Worm (Caenorhabditis elegans) whole organism, young adult: ENCODE results near the gene nol-10.

Source experiments
- B0019.2 ChIP-seq: fragments of 200-800 bp; sonication (Bioruptor generic); conservative IDR thresholded peaks from 2 replicates; pipeline ENCODE4 v1.3.6; 2022; ENCODE audit warnings: missing genetic modification reagents, missing genetic modification characterization, missing compliant biosample characterization
- B0261.1 ChIP-seq: sonication (generic microtip); optimal IDR thresholded peaks from 2 replicates; lab custom pipeline; 2016; ENCODE audit warnings: mild to moderate bottlenecking, missing genetic modification characterization, moderate library complexity, missing compliant biosample characterization
- C06A6.2 ChIP-seq: fragments of 200-800 bp; sonication (Bioruptor generic); conservative IDR thresholded peaks from 2 replicates; pipeline ENCODE4 v1.3.6; 2022; ENCODE audit warnings: missing genetic modification characterization, missing compliant biosample characterization
- C17E4.6 ChIP-seq: fragments of 200-800 bp; sonication (Bioruptor generic); IDR thresholded peaks from 2 replicates; pipeline ENCODE4 v1.3.6; 2022; ENCODE audit warnings: missing genetic modification reagents, missing genetic modification characterization, missing compliant biosample characterization
- F22D6.2 ChIP-seq: sonication (generic microtip); optimal IDR thresholded peaks from 2 replicates; lab custom pipeline; 2016; ENCODE audit warnings: mild to moderate bottlenecking, missing genetic modification characterization, missing compliant biosample characterization
- F23B12.7 ChIP-seq: sonication (generic microtip); optimal IDR thresholded peaks from 2 replicates; lab custom pipeline; 2017; ENCODE audit warnings: missing genetic modification characterization, mild to moderate bottlenecking, missing compliant biosample characterization, antibody characterized with exemption, moderate library complexity; ENCODE audit not compliant: insufficient read depth
- F39B2.1 ChIP-seq: fragments of 200-800 bp; sonication (Bioruptor generic); IDR thresholded peaks from 2 replicates; pipeline ENCODE4 v1.3.6; 2022; ENCODE audit warnings: missing genetic modification reagents, missing genetic modification characterization, missing compliant biosample characterization
- F57A8.1 ChIP-seq: fragments of 200-800 bp; sonication (Bioruptor generic); optimal IDR thresholded peaks from 2 replicates; lab custom pipeline; 2018; ENCODE audit warnings: mild to moderate bottlenecking, missing genetic modification characterization, moderate library complexity, missing compliant biosample characterization
- T26A5.8 ChIP-seq: sonication (generic microtip); optimal IDR thresholded peaks from 2 replicates; lab custom pipeline; 2016; ENCODE audit warnings: missing genetic modification characterization, missing compliant biosample characterization
- Y56A3A.18 ChIP-seq: fragments of 200-800 bp; sonication (Bioruptor generic); IDR thresholded peaks from 2 replicates; pipeline ENCODE4 v1.3.6; 2022; ENCODE audit warnings: missing genetic modification reagents, missing genetic modification characterization, missing compliant biosample characterization
- Y67H2A.10 ChIP-seq: fragments of 200-800 bp; sonication (Bioruptor generic); conservative IDR thresholded peaks from 2 replicates; pipeline ENCODE4 v1.3.6; 2022; ENCODE audit warnings: missing genetic modification reagents, missing genetic modification characterization, missing compliant biosample characterization
- akir-1 ChIP-seq: fragments of 200-800 bp; sonication (Bioruptor generic); optimal IDR thresholded peaks from 2 replicates; lab custom pipeline; 2018; ENCODE audit warnings: mild to moderate bottlenecking, missing genetic modification characterization, moderate library complexity, missing compliant biosample characterization
- ama-1 ChIP-seq, 3 experiments: fragments of 150-350 bp in 1 of 3; sonication (generic microtip) in 2 of 3; optimal IDR thresholded peaks; 2 replicates each; lab custom pipeline; 2014 to 2018; ENCODE audit warnings: missing biosample characterization in 2 of 3, missing genetic modification characterization in 2 of 3, missing genetic modification reagents in 2 of 3
- atf-7 ChIP-seq: sonication (generic microtip); optimal IDR thresholded peaks from 2 replicates; lab custom pipeline; 2017; ENCODE audit warnings: mild to moderate bottlenecking, missing genetic modification characterization, missing compliant biosample characterization
- athp-1 ChIP-seq: sonication (generic microtip); optimal IDR thresholded peaks from 2 replicates; lab custom pipeline; 2017; ENCODE audit warnings: mild to moderate bottlenecking, missing genetic modification characterization, missing compliant biosample characterization
- bed-1 ChIP-seq: fragments of 200-800 bp; sonication (Bioruptor generic); IDR thresholded peaks from 2 replicates; pipeline ENCODE4 v1.3.6; 2022; ENCODE audit warnings: missing genetic modification reagents, missing genetic modification characterization, missing compliant biosample characterization
- cebp-1 ChIP-seq, 2 experiments: fragments of 200-800 bp in 1 of 2; sonication (Bioruptor generic) in 1 of 2; sonication (generic microtip) in 1 of 2; IDR thresholded peaks in 1 of 2; optimal IDR thresholded peaks in 1 of 2; 2 replicates each; pipeline versions ENCODE4 v1.3.6 to Lab custom; 2017 to 2022; ENCODE audit warnings: missing compliant biosample characterization in 2 of 2, missing genetic modification characterization in 2 of 2, mild to moderate bottlenecking in 1 of 2, missing genetic modification reagents in 1 of 2, moderate library complexity in 1 of 2
- cebp-2 ChIP-seq: fragments of 200-800 bp; sonication (Bioruptor generic); IDR thresholded peaks from 2 replicates; pipeline ENCODE4 v1.3.6; 2022; ENCODE audit warnings: missing genetic modification characterization, missing compliant biosample characterization
- ceh-79 ChIP-seq: sonication (generic microtip); optimal IDR thresholded peaks from 2 replicates; lab custom pipeline; 2017; ENCODE audit warnings: mild to moderate bottlenecking, missing genetic modification characterization, missing compliant biosample characterization
- chd-7 ChIP-seq: sonication (generic microtip); optimal IDR thresholded peaks from 2 replicates; lab custom pipeline; 2016; ENCODE audit warnings: mild to moderate bottlenecking, missing genetic modification characterization, moderate library complexity, missing compliant biosample characterization
- dpff-1 ChIP-seq: sonication (generic microtip); optimal IDR thresholded peaks from 2 replicates; lab custom pipeline; 2017; ENCODE audit warnings: mild to moderate bottlenecking, missing genetic modification characterization, missing compliant biosample characterization
- dpl-1 ChIP-seq: fragments of 150-350 bp; optimal IDR thresholded peaks from 2 replicates; lab custom pipeline; 2014; ENCODE audit warnings: missing biosample characterization, missing genetic modification reagents, missing genetic modification characterization
- efl-1 ChIP-seq: fragments of 150-350 bp; optimal IDR thresholded peaks from 2 replicates; lab custom pipeline; 2014; ENCODE audit warnings: missing biosample characterization, missing genetic modification reagents, missing genetic modification characterization
- egl-18 ChIP-seq: fragments of 200-800 bp; sonication (Bioruptor generic); IDR thresholded peaks from 2 replicates; pipeline ENCODE4 v1.3.6; 2022; ENCODE audit warnings: missing genetic modification reagents, missing genetic modification characterization, missing compliant biosample characterization
- egrh-3 ChIP-seq: fragments of 200-800 bp; sonication (Bioruptor generic); IDR thresholded peaks from 2 replicates; pipeline ENCODE4 v1.3.6; 2022; ENCODE audit warnings: missing genetic modification reagents, missing genetic modification characterization, missing compliant biosample characterization
- hlh-12 ChIP-seq: sonication (generic microtip); optimal IDR thresholded peaks from 2 replicates; lab custom pipeline; 2016; ENCODE audit warnings: missing genetic modification characterization, missing compliant biosample characterization
- hmg-20 ChIP-seq: fragments of 200-800 bp; sonication (Bioruptor generic); IDR thresholded peaks from 2 replicates; pipeline ENCODE4 v1.3.6; 2022; ENCODE audit warnings: missing genetic modification reagents, missing genetic modification characterization, missing compliant biosample characterization
- let-526 ChIP-seq: fragments of 200-800 bp; sonication (Bioruptor generic); IDR thresholded peaks from 2 replicates; pipeline ENCODE4 v1.3.6; 2022; ENCODE audit warnings: missing genetic modification reagents, missing genetic modification characterization, missing compliant biosample characterization
- lin-40 ChIP-seq: sonication (generic microtip); optimal IDR thresholded peaks from 2 replicates; lab custom pipeline; 2016; ENCODE audit warnings: missing genetic modification characterization, mild to moderate bottlenecking, missing compliant biosample characterization, missing genotype, missing genetic modification reagents
- lin-54 ChIP-seq: fragments of 200-800 bp; sonication (Bioruptor generic); optimal IDR thresholded peaks from 2 replicates; lab custom pipeline; 2018; ENCODE audit warnings: mild to moderate bottlenecking, missing genetic modification characterization, missing compliant biosample characterization
- lsy-27 ChIP-seq: sonication (generic microtip); optimal IDR thresholded peaks from 2 replicates; lab custom pipeline; 2017; ENCODE audit warnings: missing genetic modification characterization, mild to moderate bottlenecking, missing compliant biosample characterization, antibody characterized with exemption, missing genotype, borderline replicate concordance; ENCODE audit not compliant: insufficient read depth
- madf-10 ChIP-seq: sonication (generic microtip); optimal IDR thresholded peaks from 2 replicates; lab custom pipeline; 2016; ENCODE audit warnings: mild to moderate bottlenecking, missing genetic modification characterization, missing compliant biosample characterization
- mcd-1 ChIP-seq: fragments of 200-800 bp; sonication (Bioruptor generic); IDR thresholded peaks from 2 replicates; pipeline ENCODE4 v1.3.6; 2022; ENCODE audit warnings: missing genetic modification reagents, missing genetic modification characterization, missing compliant biosample characterization
- nfyb-1 ChIP-seq: fragments of 200-800 bp; sonication (Bioruptor generic); IDR thresholded peaks from 2 replicates; pipeline ENCODE4 v1.3.6; 2022; ENCODE audit warnings: missing genetic modification reagents, missing genetic modification characterization, missing compliant biosample characterization
- nhr-120 ChIP-seq: fragments of 200-800 bp; sonication (Bioruptor generic); IDR thresholded peaks from 2 replicates; pipeline ENCODE4 v1.3.6; 2022; ENCODE audit warnings: missing genetic modification characterization, missing compliant biosample characterization
- nhr-90 ChIP-seq: sonication (generic microtip); optimal IDR thresholded peaks from 2 replicates; lab custom pipeline; 2016; ENCODE audit warnings: missing genotype, mild to moderate bottlenecking, missing genetic modification characterization, missing compliant biosample characterization
- repo-1 ChIP-seq: sonication (generic microtip); optimal IDR thresholded peaks from 2 replicates; lab custom pipeline; 2017; ENCODE audit warnings: mild to moderate bottlenecking, missing genetic modification characterization, missing compliant biosample characterization
- sea-2 ChIP-seq: fragments of 200-800 bp; sonication (Bioruptor generic); IDR thresholded peaks from 2 replicates; pipeline ENCODE4 v1.3.6; 2022; ENCODE audit warnings: missing genetic modification characterization, missing compliant biosample characterization
- sptf-2 ChIP-seq: fragments of 200-800 bp; sonication (Bioruptor generic); optimal IDR thresholded peaks from 2 replicates; lab custom pipeline; 2018; ENCODE audit warnings: mild to moderate bottlenecking, missing genetic modification characterization, missing compliant biosample characterization
- tbp1 ChIP-seq: fragments of 200-800 bp; sonication (Bioruptor generic); optimal IDR thresholded peaks from 2 replicates; lab custom pipeline; 2018; ENCODE audit warnings: mild to moderate bottlenecking, missing genetic modification characterization, missing compliant biosample characterization
- tbx-9 ChIP-seq: sonication (generic microtip); optimal IDR thresholded peaks from 2 replicates; lab custom pipeline; 2016; ENCODE audit warnings: borderline replicate concordance, missing genetic modification characterization, inconsistent platforms, missing compliant biosample characterization
- tlf-1 ChIP-seq: fragments of 200-800 bp; sonication (Bioruptor generic); optimal IDR thresholded peaks from 2 replicates; lab custom pipeline; 2018; ENCODE audit warnings: mild to moderate bottlenecking, missing genetic modification characterization, missing compliant biosample characterization
- xnd-1 ChIP-seq: sonication (generic microtip); optimal IDR thresholded peaks from 2 replicates; lab custom pipeline; 2016; ENCODE audit warnings: missing genotype, missing genetic modification reagents, missing genetic modification characterization, missing compliant biosample characterization
- ztf-22 ChIP-seq: fragments of 200-800 bp; sonication (Bioruptor generic); optimal IDR thresholded peaks from 2 replicates; lab custom pipeline; 2018; ENCODE audit warnings: mild to moderate bottlenecking, missing genetic modification characterization, moderate library complexity, missing compliant biosample characterization
- ztf-25 ChIP-seq: fragments of 200-800 bp; sonication (Bioruptor generic); IDR thresholded peaks from 2 replicates; pipeline ENCODE4 v1.3.6; 2022; ENCODE audit warnings: missing genetic modification reagents, missing genetic modification characterization, missing compliant biosample characterization
- ztf-28 ChIP-seq: fragments of 200-800 bp; sonication (Bioruptor generic); IDR thresholded peaks from 2 replicates; pipeline ENCODE4 v1.3.6; 2022; ENCODE audit warnings: missing genetic modification reagents, missing genetic modification characterization, missing compliant biosample characterization
- ztf-3 ChIP-seq: fragments of 200-800 bp; sonication (Bioruptor generic); optimal IDR thresholded peaks from 2 replicates; lab custom pipeline; 2018; ENCODE audit warnings: mild to moderate bottlenecking, missing genetic modification characterization, missing compliant biosample characterization

nol-10 gene

DNA sequence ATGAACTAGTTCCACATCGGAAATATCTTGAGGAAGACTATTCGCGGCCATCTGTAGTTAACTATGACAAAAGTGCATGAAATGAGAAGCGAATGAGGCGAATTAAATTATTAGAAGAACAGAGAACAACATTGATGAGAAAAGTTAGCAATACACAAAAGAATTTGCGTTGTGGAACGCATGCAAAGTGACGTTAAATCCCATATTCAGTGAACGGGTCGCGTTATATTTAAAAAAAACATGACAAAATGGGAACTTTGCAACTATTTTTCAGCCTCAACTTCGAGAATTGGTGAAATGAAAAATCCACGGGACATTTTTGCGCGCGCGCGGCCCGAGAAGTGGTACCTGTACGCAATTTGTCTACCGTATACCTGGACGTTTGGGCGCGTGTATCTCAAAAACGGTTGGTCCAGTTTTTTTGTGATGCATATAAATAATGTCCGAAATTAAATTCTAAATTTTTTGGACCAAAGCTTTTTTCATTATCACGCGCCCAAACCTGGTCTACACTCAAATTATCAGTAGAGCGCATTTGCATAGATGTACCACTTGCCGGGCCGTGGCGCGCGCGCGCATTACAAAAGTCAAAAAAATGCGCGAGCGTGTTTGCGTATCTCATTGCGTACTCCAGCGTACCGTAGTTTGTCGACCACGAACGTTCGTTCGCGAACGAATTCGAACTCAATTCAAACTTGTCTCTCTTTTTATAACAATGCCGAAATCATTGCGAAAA, 32.4 kb upstream of the nol-10 start, which contains the start of the genes cdd-2 and oef-1 (continued):
- peak; percentile 95 for TF ChIP-seq B0019.2 (GFP tag; lab: Robert Waterston, UW)
- TF ChIP-seq ztf-22 (GFP tag; lab: Kevin White, UChicago) = no peak
- TF ChIP-seq hmg-20 (GFP tag; lab: Robert Waterston, UW) = no peak
- TF ChIP-seq madf-10 (tag; lab: Kevin White, UChicago) = no peak
- TF ChIP-seq ama-1 (optimal IDR thresholded peaks at IDR 0.05; lab: Kevin White, UChicago) = no peak
- no peak for TF ChIP-seq ama-1 (GFP tag; optimal IDR thresholded peaks at IDR 0.05; lab: Kevin White, UChicago)
- TF ChIP-seq bed-1 = no peak
- peak; percentile 62; the same call in 1 of the 2 replicates for TF ChIP-seq nfyb-1 (GFP tag; lab: Robert Waterston, UW)
- peak; percentile 94 for TF ChIP-seq mcd-1 (GFP tag; lab: Robert Waterston, UW)
- peak; percentile 76 for TF ChIP-seq athp-1 (tag; lab: Kevin White, UChicago)
- TF ChIP-seq C17E4.6 (GFP tag; lab: Robert Waterston, UW) = peak; percentile 78; the same call in 1 of the 2 replicates
- TF ChIP-seq efl-1 (GFP tag; lab: Kevin White, UChicago) = peak; percentile 92
- no peak for TF ChIP-seq F39B2.1 (GFP tag; lab: Robert Waterston, UW)
- TF ChIP-seq xnd-1 = peak; percentile 87
- peak; percentile 56; the same call in 1 of the 2 replicates for TF ChIP-seq Y67H2A.10
- TF ChIP-seq cebp-2 (GFP tag; lab: Robert Waterston, UW) = 0 out of 2 replicates have a peak, but pooled peaks have one; percentile 16
- TF ChIP-seq C06A6.2 (GFP tag; lab: Robert Waterston, UW) = no peak
- TF ChIP-seq Y56A3A.18 = no peak
- TF ChIP-seq sea-2 (GFP tag; lab: Robert Waterston, UW) = no peak
- TF ChIP-seq repo-1 (tag; lab: Kevin White, UChicago) = no peak
- no peak for TF ChIP-seq B0261.1 (tag; lab: Kevin White, UChicago)
- no peak for TF ChIP-seq nhr-90 (tag; lab: Kevin White, UChicago)
- no peak for TF ChIP-seq nhr-120 (GFP tag; lab: Robert Waterston, UW)
- TF ChIP-seq lsy-27 (tag; lab: Kevin White, UChicago) = no peak
- no peak for TF ChIP-seq ztf-3 (GFP tag; lab: Kevin White, UChicago)
- TF ChIP-seq dpff-1 (tag; lab: Kevin White, UChicago) = no peak
- TF ChIP-seq lin-40 (tag; lab: Kevin White, UChicago) = no peak
- TF ChIP-seq atf-7 (tag; lab: Kevin White, UChicago) = no peak
- no peak for TF ChIP-seq let-526
- TF ChIP-seq tbp1 (GFP tag; lab: Kevin White, UChicago) = peak; percentile 53
- TF ChIP-seq ceh-79 = no peak
- TF ChIP-seq F57A8.1 (GFP tag; lab: Kevin White, UChicago) = no peak
- TF ChIP-seq sptf-2 = no peak
- TF ChIP-seq ztf-28 = peak; percentile 96
- TF ChIP-seq dpl-1 (GFP tag; lab: Kevin White, UChicago) = peak; percentile 65
- no peak for TF ChIP-seq F23B12.7 (tag; lab: Kevin White, UChicago)
- TF ChIP-seq akir-1 (GFP tag; lab: Kevin White, UChicago) = no peak
- TF ChIP-seq egrh-3 (GFP tag; lab: Robert Waterston, UW) = 0 out of 2 replicates have a peak, but pooled peaks have one; percentile 25
- TF ChIP-seq egl-18 (GFP tag; lab: Robert Waterston, UW) = no peak
- no peak for TF ChIP-seq ztf-25 (GFP tag; lab: Robert Waterston, UW)
- TF ChIP-seq hlh-12 (tag; lab: Kevin White, UChicago) = no peak
- no peak for TF ChIP-seq T26A5.8 (tag; lab: Kevin White, UChicago)
- TF ChIP-seq F22D6.2 = no peak
- TF ChIP-seq cebp-1 (GFP tag; IDR thresholded peaks at IDR 0.05; lab: Robert Waterston, UW) = no peak
- TF ChIP-seq cebp-1 (tag; optimal IDR thresholded peaks at IDR 0.05; lab: Kevin White, UChicago) = no peak
- peak; percentile 85 for TF ChIP-seq tlf-1 (GFP tag; lab: Kevin White, UChicago)
- TF ChIP-seq tbx-9 (tag; lab: Kevin White, UChicago) = no peak
- no peak for TF ChIP-seq chd-7 (tag; lab: Kevin White, UChicago)
- peak; percentile 76 for TF ChIP-seq lin-54 (GFP tag; lab: Kevin White, UChicago)
